Fruit fly (Drosophila melanogaster) whole organism, adult: Measurements from ENCODE around the gene Usp1.
A peak's percentile ranks its signal among the peaks of the same experiment; 100 is the strongest.

Experiments used
- CG11617 ChIP-seq: fragments of 200-800 bp; sonication (Bioruptor generic); optimal IDR thresholded peaks from 2 replicates; lab custom pipeline; 2017; ENCODE audit warnings: mild to moderate bottlenecking, missing biosample characterization, missing genetic modification reagents, missing genetic modification characterization
- CG14711 ChIP-seq: fragments of 200-800 bp; sonication (Bioruptor generic); optimal IDR thresholded peaks from 2 replicates; lab custom pipeline; 2018; ENCODE audit warnings: missing biosample characterization, mild to moderate bottlenecking, missing genetic modification characterization, moderate library complexity
- CG1620 ChIP-seq: fragments of 200-800 bp; sonication (Bioruptor generic); optimal IDR thresholded peaks from 2 replicates; lab custom pipeline; 2016; ENCODE audit warnings: missing biosample characterization, missing genetic modification characterization
- CG33017 ChIP-seq: fragments of 200-800 bp; sonication (Bioruptor generic); optimal IDR thresholded peaks from 2 replicates; lab custom pipeline; 2018; ENCODE audit warnings: missing biosample characterization, mild to moderate bottlenecking, missing genetic modification characterization, moderate library complexity
- CG7045 ChIP-seq: fragments of 200-800 bp; sonication (Bioruptor generic); optimal IDR thresholded peaks from 2 replicates; lab custom pipeline; 2017; ENCODE audit warnings: missing biosample characterization, mild to moderate bottlenecking, missing genetic modification characterization
- CG7101 ChIP-seq: fragments of 200-800 bp; sonication (Bioruptor generic); optimal IDR thresholded peaks from 2 replicates; lab custom pipeline; 2018; ENCODE audit warnings: missing biosample characterization, mild to moderate bottlenecking, missing genetic modification characterization, moderate library complexity
- Clk ChIP-seq: fragments of 200-800 bp; sonication (Bioruptor generic); optimal IDR thresholded peaks from 2 replicates; lab custom pipeline; 2017; ENCODE audit warnings: missing biosample characterization, missing genetic modification characterization
- Mnt ChIP-seq: fragments of 200-800 bp; sonication (Bioruptor generic); optimal IDR thresholded peaks from 2 replicates; lab custom pipeline; 2016; ENCODE audit warnings: missing biosample characterization, mild to moderate bottlenecking, missing genetic modification characterization
- cic ChIP-seq: fragments of 200-800 bp; sonication (Bioruptor generic); optimal IDR thresholded peaks from 2 replicates; lab custom pipeline; 2017; ENCODE audit warnings: missing biosample characterization, mild to moderate bottlenecking, missing genetic modification characterization, moderate library complexity
- cnc ChIP-seq, 2 experiments: fragments of >200 bp; optimal IDR thresholded peaks; 2 replicates each; lab custom pipeline; 2017
- kay ChIP-seq: fragments of 200-800 bp; sonication (Bioruptor generic); peaks from one replicate; lab custom pipeline; 2016; ENCODE audit warnings: missing biosample characterization, missing genetic modification characterization, borderline replicate concordance
- ovo ChIP-seq: fragments of 200-800 bp; sonication (Bioruptor generic); optimal IDR thresholded peaks from 2 replicates; lab custom pipeline; 2016; ENCODE audit warnings: missing biosample characterization, missing genetic modification characterization
- tj ChIP-seq: fragments of 200-800 bp; sonication (Bioruptor generic); optimal IDR thresholded peaks from 3 replicates; lab custom pipeline; 2017; ENCODE audit warnings: missing biosample characterization, mild to moderate bottlenecking, missing genetic modification characterization, moderate library complexity

DNA sequence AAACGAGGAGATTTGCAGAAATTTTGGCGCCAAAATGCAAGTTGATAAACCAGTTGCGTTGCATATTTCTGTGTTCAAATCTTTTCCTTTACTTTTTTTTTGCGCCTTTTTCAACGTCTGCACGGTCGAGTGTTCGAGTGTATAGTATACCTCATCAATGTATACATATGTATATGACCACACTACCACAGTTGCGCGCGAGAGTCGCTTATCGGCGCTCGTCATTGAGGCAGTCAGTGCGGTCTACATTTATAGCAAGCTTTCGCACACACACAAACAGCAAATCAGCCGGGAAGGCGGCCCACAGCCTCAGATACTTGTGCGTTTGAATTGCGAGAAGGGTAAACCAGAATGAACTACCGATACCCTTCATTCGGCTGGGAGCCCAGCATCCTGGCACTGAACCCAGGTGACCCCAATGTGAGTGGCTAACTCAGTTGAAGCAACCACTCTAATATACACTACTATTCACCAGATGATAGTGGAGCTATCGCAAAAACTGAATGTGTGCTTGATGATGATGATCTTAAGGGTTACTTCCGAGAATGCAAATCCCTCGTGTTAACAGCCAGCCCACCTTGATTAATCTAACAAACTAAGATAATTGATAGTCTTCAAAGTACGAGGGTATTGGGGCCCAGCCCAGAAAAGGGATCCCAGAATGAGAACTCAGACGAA is 54.1 kb downstream of the Usp1 start:
- TF ChIP-seq CG33017 (tag; lab: Kevin White, UChicago), result no peak
- TF ChIP-seq CG1620 (GFP tag; lab: Kevin White, UChicago), result no peak
- TF ChIP-seq kay, result no peak
- no peak for TF ChIP-seq CG11617 (GFP tag; lab: Kevin White, UChicago)
- no peak for TF ChIP-seq CG14711 (tag; lab: Kevin White, UChicago)
- TF ChIP-seq Clk (GFP tag; lab: Kevin White, UChicago), result no peak
- TF ChIP-seq cic (GFP tag; lab: Kevin White, UChicago), result no peak
- no peak for TF ChIP-seq CG7045
- TF ChIP-seq Mnt, result no peak
- peak; percentile 44 for TF ChIP-seq tj (GFP tag; lab: Kevin White, UChicago)
- TF ChIP-seq ovo (GFP tag; lab: Kevin White, UChicago), result no peak
- TF ChIP-seq cnc (optimal IDR thresholded peaks at IDR 0.05; lab: Kevin White, UChicago), result no peak
- no peak for TF ChIP-seq CG7101 (tag; lab: Kevin White, UChicago)
